Worm (Caenorhabditis elegans): ENCODE data around the gene srp-1.

The srp-1 gene

ce11 chrV:761235-761634 is 8.2 kb downstream of the srp-1 start, which contains the start of gene C05E4.15:
Gene C05E4.15, minus strand, starts transcription at chrV:761335.
- TF ChIP-seq F13C5.2 (tag; optimal IDR thresholded peaks at IDR 0.05) (no peak), ets-7 (tag; optimal IDR thresholded peaks at IDR 0.05) (no peak), ceh-13 (GFP tag; optimal IDR thresholded peaks at IDR 0.05) (no peak), hmbx-1 (tag; optimal IDR thresholded peaks at IDR 0.05) (no peak), sea-1 (GFP tag; conservative IDR thresholded peaks at IDR 0.05) (no peak), scrt-1 (GFP tag; IDR thresholded peaks at IDR 0.05) (no peak), flt-1 (GFP tag; IDR thresholded peaks at IDR 0.05) (no peak), hmg-4 (GFP tag; optimal IDR thresholded peaks at IDR 0.05) (no peak), ceh-36 (tag; optimal IDR thresholded peaks at IDR 0.05) (no peak), tbx-11 (GFP tag; IDR thresholded peaks at IDR 0.05) (no peak), ama-1 (optimal IDR thresholded peaks at IDR 0.05) (no peak), tra-4 (tag; optimal IDR thresholded peaks at IDR 0.05) (no peak), hnd-1 (tag; optimal IDR thresholded peaks at IDR 0.05) (no peak), tbx-37 (GFP tag; conservative IDR thresholded peaks at IDR 0.05) (no peak), B0310.2 (tag; optimal IDR thresholded peaks at IDR 0.05) (no peak), aly-1 (tag; optimal IDR thresholded peaks at IDR 0.05) (no peak), pes-1 (GFP tag; IDR thresholded peaks at IDR 0.05) (no peak)

DNA sequence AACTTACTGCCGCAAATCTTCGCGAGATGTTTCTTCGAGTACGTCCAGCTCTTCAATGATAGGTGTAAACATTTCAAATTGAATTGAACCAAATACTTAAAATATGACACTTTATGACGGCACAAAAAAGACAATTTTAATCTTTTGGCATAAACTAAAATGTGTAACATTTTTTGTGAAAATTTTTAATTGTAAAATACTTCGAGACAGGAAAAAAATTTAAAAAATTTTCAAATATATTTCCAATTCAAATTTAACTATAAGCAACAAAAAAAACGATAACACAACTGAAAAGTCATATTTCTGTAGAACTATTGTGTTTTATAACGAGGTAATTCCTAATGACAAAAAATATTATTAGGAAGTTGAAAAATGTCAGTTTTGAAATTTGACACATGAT is 8.8 kb downstream of the srp-1 start, which contains the start of gene C05E4.12:
Gene C05E4.12 (minus strand): TSS at position 101 of the 400 bp plus-strand sequence.
- TF ChIP-seq hmg-4 (GFP tag; optimal IDR thresholded peaks at IDR 0.05) (no peak), scrt-1 (GFP tag; IDR thresholded peaks at IDR 0.05) (no peak), ama-1 (optimal IDR thresholded peaks at IDR 0.05) (no peak), F13C5.2 (tag; optimal IDR thresholded peaks at IDR 0.05) (no peak), tra-4 (tag; optimal IDR thresholded peaks at IDR 0.05) (no peak), tbx-11 (GFP tag; IDR thresholded peaks at IDR 0.05) (no peak), ceh-36 (tag; optimal IDR thresholded peaks at IDR 0.05) (no peak), ceh-13 (GFP tag; optimal IDR thresholded peaks at IDR 0.05) (no peak)

DNA sequence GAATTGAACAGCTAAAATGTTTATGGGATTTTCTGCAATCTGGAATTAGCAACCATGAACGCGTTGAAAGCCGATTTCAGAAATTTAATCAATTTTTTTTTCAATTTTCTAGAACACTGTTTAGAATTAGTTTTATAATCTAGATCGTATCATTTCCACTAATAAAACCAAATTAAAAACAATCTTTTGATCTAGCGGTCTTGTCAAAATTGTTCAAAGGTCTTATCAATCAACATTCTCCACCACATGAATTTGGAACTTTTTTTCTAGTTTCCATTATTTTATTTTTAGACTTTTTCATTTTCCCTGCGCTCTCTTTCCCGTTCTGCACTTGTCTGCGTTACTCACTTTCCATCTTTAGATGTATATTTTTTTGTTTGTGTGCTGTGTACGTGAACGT is 9.3 kb downstream of the srp-1 start, which contains the start of gene srp-2:
Gene srp-2 (plus strand): TSS at position 301 of the 400 bp plus-strand sequence.
- TF ChIP-seq F13C5.2 (tag; optimal IDR thresholded peaks at IDR 0.05) (no peak), tra-4 (tag; optimal IDR thresholded peaks at IDR 0.05) (no peak), hmbx-1 (tag; optimal IDR thresholded peaks at IDR 0.05) (no peak), scrt-1 (GFP tag; IDR thresholded peaks at IDR 0.05) (no peak), ama-1 (optimal IDR thresholded peaks at IDR 0.05) (no peak), hnd-1 (tag; optimal IDR thresholded peaks at IDR 0.05) (no peak), ceh-13 (GFP tag; optimal IDR thresholded peaks at IDR 0.05) (no peak), pes-1 (GFP tag; IDR thresholded peaks at IDR 0.05) (no peak), tbx-11 (GFP tag; IDR thresholded peaks at IDR 0.05) (no peak), B0310.2 (tag; optimal IDR thresholded peaks at IDR 0.05) (no peak), sea-1 (GFP tag; conservative IDR thresholded peaks at IDR 0.05) (no peak), ceh-36 (tag; optimal IDR thresholded peaks at IDR 0.05) (no peak), ets-7 (tag; optimal IDR thresholded peaks at IDR 0.05) (no peak), hmg-4 (GFP tag; optimal IDR thresholded peaks at IDR 0.05) (no peak), tbx-37 (GFP tag; conservative IDR thresholded peaks at IDR 0.05) (no peak), flt-1 (GFP tag; IDR thresholded peaks at IDR 0.05) (no peak), aly-1 (tag; optimal IDR thresholded peaks at IDR 0.05) (no peak)

DNA sequence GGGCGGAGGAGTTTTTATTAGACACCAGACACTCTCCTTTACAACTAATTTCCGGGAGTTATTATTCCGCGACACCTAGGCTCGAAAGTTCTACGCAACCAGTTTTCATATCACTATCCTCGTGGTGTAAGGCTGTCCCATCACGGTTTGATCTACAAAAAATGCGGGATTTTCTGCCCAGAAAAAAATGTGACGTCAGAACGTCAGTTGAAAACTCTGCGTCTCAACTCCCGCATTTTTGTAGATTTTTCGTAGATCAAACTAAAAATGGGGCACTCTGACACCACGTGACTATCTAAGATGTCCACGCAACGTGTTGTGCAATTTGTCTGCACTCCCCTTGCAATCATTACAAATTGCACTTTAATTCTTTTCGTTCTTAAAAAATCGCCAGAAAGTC is 11.6 kb downstream of the srp-1 start, which contains the start of gene str-238:
Gene str-238 (plus strand): TSS at position 301 of the 400 bp plus-strand sequence.
- TF ChIP-seq F13C5.2 (tag; optimal IDR thresholded peaks at IDR 0.05) (no peak), flt-1 (GFP tag; IDR thresholded peaks at IDR 0.05) (no peak), tra-4 (tag; optimal IDR thresholded peaks at IDR 0.05) (no peak), aly-1 (tag; optimal IDR thresholded peaks at IDR 0.05) (no peak), pes-1 (GFP tag; IDR thresholded peaks at IDR 0.05) (no peak)

ce11 chrV:772210-772609 is 19.1 kb downstream of the srp-1 start:
- TF ChIP-seq pes-1 (GFP tag; IDR thresholded peaks at IDR 0.05) (no peak), tbx-11 (GFP tag; IDR thresholded peaks at IDR 0.05) (no peak), scrt-1 (GFP tag; IDR thresholded peaks at IDR 0.05) (no peak), hmbx-1 (tag; optimal IDR thresholded peaks at IDR 0.05) (no peak), hnd-1 (tag; optimal IDR thresholded peaks at IDR 0.05) (no peak), aly-1 (tag; optimal IDR thresholded peaks at IDR 0.05) (no peak), tbx-37 (GFP tag; conservative IDR thresholded peaks at IDR 0.05) (no peak), ceh-36 (tag; optimal IDR thresholded peaks at IDR 0.05) (no peak)

DNA sequence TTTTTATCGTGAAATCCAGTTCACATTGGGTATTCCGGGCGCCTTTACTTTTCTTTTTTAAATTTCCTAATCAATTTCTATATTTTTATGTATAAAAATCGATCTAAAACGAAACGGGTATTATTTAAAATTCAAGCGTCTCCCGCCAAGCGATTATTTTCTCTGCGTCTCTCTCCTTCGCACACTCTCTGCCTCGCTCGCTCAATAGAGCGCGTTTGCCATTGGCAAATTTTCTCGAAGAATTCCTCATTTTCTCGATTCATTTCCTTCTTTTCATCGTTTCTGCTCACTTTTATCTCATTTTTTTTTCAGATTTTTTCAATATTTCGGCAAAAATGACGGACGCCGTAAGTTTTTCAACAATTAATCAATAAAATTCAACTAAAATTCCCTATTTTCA is 20.2 kb downstream of the srp-1 start, which contains the start of gene sti-1:
Gene sti-1 (plus strand): TSS at position 263 of the 400 bp plus-strand sequence.
- TF ChIP-seq hmg-4 (GFP tag; optimal IDR thresholded peaks at IDR 0.05) (no peak), ceh-36 (tag; optimal IDR thresholded peaks at IDR 0.05) (no peak), ama-1 (optimal IDR thresholded peaks at IDR 0.05) (no peak), aly-1 (tag; optimal IDR thresholded peaks at IDR 0.05) (no peak), F13C5.2 (tag; optimal IDR thresholded peaks at IDR 0.05) (peak; percentile 34), pes-1 (GFP tag; IDR thresholded peaks at IDR 0.05) (no peak)

ce11 chrV:774341-774740 is 21.3 kb downstream of the srp-1 start:
- TF ChIP-seq hmbx-1 (tag; optimal IDR thresholded peaks at IDR 0.05) (no peak), B0310.2 (tag; optimal IDR thresholded peaks at IDR 0.05) (no peak), ama-1 (optimal IDR thresholded peaks at IDR 0.05) (no peak), F13C5.2 (tag; optimal IDR thresholded peaks at IDR 0.05) (no peak), tbx-37 (GFP tag; conservative IDR thresholded peaks at IDR 0.05) (no peak), tbx-11 (GFP tag; IDR thresholded peaks at IDR 0.05) (no peak), ceh-36 (tag; optimal IDR thresholded peaks at IDR 0.05) (no peak), ets-7 (tag; optimal IDR thresholded peaks at IDR 0.05) (no peak), flt-1 (GFP tag; IDR thresholded peaks at IDR 0.05) (no peak), pes-1 (GFP tag; IDR thresholded peaks at IDR 0.05) (no peak), hnd-1 (tag; optimal IDR thresholded peaks at IDR 0.05) (no peak), hmg-4 (GFP tag; optimal IDR thresholded peaks at IDR 0.05) (no peak), aly-1 (tag; optimal IDR thresholded peaks at IDR 0.05) (no peak), scrt-1 (GFP tag; IDR thresholded peaks at IDR 0.05) (no peak), sea-1 (GFP tag; conservative IDR thresholded peaks at IDR 0.05) (no peak), tra-4 (tag; optimal IDR thresholded peaks at IDR 0.05) (no peak), ceh-13 (GFP tag; optimal IDR thresholded peaks at IDR 0.05) (no peak)
